Fruit fly (Drosophila melanogaster): ENCODE measurements around the gene CG15546.

The CG15546 gene

DNA sequence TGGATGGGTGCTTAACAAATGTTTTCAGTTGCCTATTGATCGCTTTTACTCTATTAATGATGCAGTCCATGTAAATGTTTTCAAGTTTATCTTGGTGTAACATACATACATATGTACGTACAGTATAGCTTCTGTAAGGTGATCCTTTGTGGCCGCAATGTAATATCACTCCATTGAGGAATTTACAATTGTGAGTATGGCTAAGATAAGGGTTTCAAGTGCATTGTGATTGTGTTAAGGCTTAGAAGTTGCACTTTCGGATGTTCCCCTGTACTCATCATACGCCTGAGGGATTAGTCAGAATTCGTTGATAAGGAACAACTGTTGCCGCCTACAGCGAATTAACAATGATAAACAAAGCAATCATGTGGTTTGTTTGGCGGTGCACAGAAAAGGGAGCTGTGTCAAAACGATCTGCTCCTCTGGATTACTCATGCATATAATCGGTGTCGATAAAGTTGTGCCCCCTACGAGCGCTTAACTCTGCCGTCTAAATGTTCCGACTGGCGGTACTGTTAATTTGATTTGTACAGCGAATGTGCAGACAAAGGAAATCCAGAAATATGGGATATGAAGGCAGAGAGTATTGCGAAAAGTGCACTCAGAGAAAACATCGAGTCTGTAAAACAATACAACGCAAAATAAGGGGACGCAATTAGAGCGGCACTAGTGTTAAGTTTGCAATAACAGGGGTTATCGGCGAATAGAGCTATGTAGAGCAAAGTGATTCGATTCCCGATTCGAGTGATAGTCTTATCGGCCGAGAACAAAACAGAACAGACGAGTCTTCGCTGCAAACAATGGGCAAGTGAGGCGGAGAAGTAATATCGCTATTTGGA, 11.9 kb upstream of the CG15546 start (continued):
- TF ChIP-seq CG9932 (GFP tag; IDR thresholded peaks at IDR 0.05): peak; percentile 66
- TF ChIP-seq usp (GFP tag; optimal IDR thresholded peaks at IDR 0.05): no peak
- no peak for TF ChIP-seq vnd (GFP tag; IDR thresholded peaks at IDR 0.05; ENCODE audit: partially characterized antibody)
- no peak for TF ChIP-seq pb (GFP tag; optimal IDR thresholded peaks at IDR 0.05)
- peak; percentile 84 for TF ChIP-seq CG7839 (tag; optimal IDR thresholded peaks at IDR 0.05)
- TF ChIP-seq az2 (GFP tag; optimal IDR thresholded peaks at IDR 0.05): peak; percentile 64
- TF ChIP-seq vfl (GFP tag; optimal IDR thresholded peaks at IDR 0.05): peak; percentile 35
- TF ChIP-seq Nf-YA (GFP tag; IDR thresholded peaks at IDR 0.05): no peak
- no peak for TF ChIP-seq CG7928 (GFP tag; optimal IDR thresholded peaks at IDR 0.05)
- peak; percentile 77 for TF ChIP-seq lab (GFP tag; optimal IDR thresholded peaks at IDR 0.05)
- TF ChIP-seq B-H2 (GFP tag; optimal IDR thresholded peaks at IDR 0.05): no peak
- TF ChIP-seq CG14860 (GFP tag; IDR thresholded peaks at IDR 0.05; ENCODE audit: partially characterized antibody): no peak
- TF ChIP-seq Asciz (GFP tag; optimal IDR thresholded peaks at IDR 0.05): peak; percentile 34
- TF ChIP-seq chinmo (GFP tag; IDR thresholded peaks at IDR 0.05; ENCODE audit: partially characterized antibody): 0 out of 4 replicates have a peak, but pooled peaks have one; percentile 21
- TF ChIP-seq pnt (GFP tag; optimal IDR thresholded peaks at IDR 0.05): peak; percentile 52
- TF ChIP-seq HmgZ (tag; optimal IDR thresholded peaks at IDR 0.05): peak; percentile 5
- TF ChIP-seq sd (tag; optimal IDR thresholded peaks at IDR 0.05): no peak
- TF ChIP-seq CG33213 (GFP tag; optimal IDR thresholded peaks at IDR 0.05): peak; percentile 55
- peak; percentile 40; the same call in 1 of the 3 replicates for TF ChIP-seq CG34422 (GFP tag; IDR thresholded peaks at IDR 0.05)
- 0 out of 2 replicates have a peak, but pooled peaks have one; percentile 18 for TF ChIP-seq bowl (GFP tag; IDR thresholded peaks at IDR 0.05)
- peak; percentile 60; the same call in 1 of the 2 replicates for TF ChIP-seq CG7372 (GFP tag; IDR thresholded peaks at IDR 0.05)
- peak; percentile 48 for TF ChIP-seq CG4282 (GFP tag; optimal IDR thresholded peaks at IDR 0.05)
- peak; percentile 77 for TF ChIP-seq Xrp1 (GFP tag; IDR thresholded peaks at IDR 0.05)
- peak; percentile 35 for TF ChIP-seq CG33557 (GFP tag; optimal IDR thresholded peaks at IDR 0.05)
- peak; percentile 34 for TF ChIP-seq wek (GFP tag; optimal IDR thresholded peaks at IDR 0.05)
- no peak for TF ChIP-seq slp2 (GFP tag; optimal IDR thresholded peaks at IDR 0.05)
- TF ChIP-seq psq (GFP tag; optimal IDR thresholded peaks at IDR 0.05): no peak
- TF ChIP-seq onecut (GFP tag; IDR thresholded peaks at IDR 0.05): peak; percentile 42
- TF ChIP-seq Ets97D (GFP tag; optimal IDR thresholded peaks at IDR 0.05): peak; percentile 16
- no peak for TF ChIP-seq gro (GFP tag; optimal IDR thresholded peaks at IDR 0.05)
- TF ChIP-seq Dfd (GFP tag; optimal IDR thresholded peaks at IDR 0.05): no peak
- no peak for TF ChIP-seq CG2129 (GFP tag; IDR thresholded peaks at IDR 0.05; ENCODE audit: partially characterized antibody)
- 0 out of 2 replicates have a peak, but pooled peaks have one; percentile 30 for TF ChIP-seq CG6272 (GFP tag; IDR thresholded peaks at IDR 0.05)
- peak; percentile 60; the same call in 1 of the 3 replicates for TF ChIP-seq CG11560 (tag; IDR thresholded peaks at IDR 0.05)
- TF ChIP-seq CG10366 (GFP tag; IDR thresholded peaks at IDR 0.05): peak; percentile 49; the same call in 1 of the 2 replicates
- no peak for TF ChIP-seq CG11085 (GFP tag; IDR thresholded peaks at IDR 0.05)
- peak; percentile 44 for TF ChIP-seq Hr3 (GFP tag; optimal IDR thresholded peaks at IDR 0.05)
- no peak for TF ChIP-seq tna (GFP tag; IDR thresholded peaks at IDR 0.05; ENCODE audit: partially characterized antibody)
- TF ChIP-seq pita (GFP tag; optimal IDR thresholded peaks at IDR 0.05): no peak
- TF ChIP-seq CHES-1-like (GFP tag; optimal IDR thresholded peaks at IDR 0.05): peak; percentile 52
- no peak for TF ChIP-seq CG7963 (GFP tag; IDR thresholded peaks at IDR 0.05; ENCODE audit: partially characterized antibody)
- peak; percentile 32 for TF ChIP-seq CG14710 (tag; optimal IDR thresholded peaks at IDR 0.05)
- TF ChIP-seq CG32532 (GFP tag; IDR thresholded peaks at IDR 0.05): peak; percentile 79
- no peak for TF ChIP-seq CG6654 (GFP tag; optimal IDR thresholded peaks at IDR 0.05)
- no peak for TF ChIP-seq Sox100B (GFP tag; optimal IDR thresholded peaks at IDR 0.05)
- no peak for TF ChIP-seq Hand (GFP tag; optimal IDR thresholded peaks at IDR 0.05)
- TF ChIP-seq CG11695 (GFP tag; IDR thresholded peaks at IDR 0.05): peak; percentile 52; the same call in 1 of the 3 replicates
- peak in 1 of 3 experiments; percentile 23 for TF ChIP-seq lola (GFP tag; optimal IDR thresholded peaks at IDR 0.05)
